Fruit fly (Drosophila melanogaster): ENCODE measurements around the gene CG8188.

DNA sequence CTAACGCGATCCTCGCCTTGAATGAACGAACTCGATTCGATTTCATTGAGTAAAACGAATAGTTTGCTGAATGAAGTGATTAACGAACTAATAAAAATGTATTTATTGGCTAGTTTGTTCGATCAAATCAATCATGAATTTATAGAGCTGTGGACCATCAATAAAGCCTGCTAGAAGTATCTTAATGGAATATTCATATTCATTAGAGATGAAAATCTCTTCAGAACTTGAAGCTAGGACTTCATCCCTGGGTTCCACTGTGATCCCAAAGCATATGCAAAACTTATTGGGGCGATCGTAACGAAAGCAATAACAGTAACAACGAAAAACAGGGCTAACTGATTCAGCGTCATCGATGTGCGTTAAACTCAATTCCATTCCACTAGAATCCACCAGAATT lies 5.6 kb downstream of the CG8188 start:
- TF ChIP-seq CG17328 (GFP tag; IDR thresholded peaks at IDR 0.05): no peak
- no peak for TF ChIP-seq B-H1 (GFP tag; IDR thresholded peaks at IDR 0.05)
- no peak for TF ChIP-seq CG12769 (tag; optimal IDR thresholded peaks at IDR 0.05)
- TF ChIP-seq CG7963 (GFP tag; IDR thresholded peaks at IDR 0.05; ENCODE audit: partially characterized antibody): no peak
- no peak for TF ChIP-seq CG16863 (GFP tag; optimal IDR thresholded peaks at IDR 0.05)
- TF ChIP-seq ato (GFP tag; IDR thresholded peaks at IDR 0.05; ENCODE audit: partially characterized antibody): no peak
- no peak for TF ChIP-seq HLH54F (GFP tag; optimal IDR thresholded peaks at IDR 0.05)
- TF ChIP-seq Hr39 (optimal IDR thresholded peaks at IDR 0.05): no peak
- TF ChIP-seq pzg (GFP tag; optimal IDR thresholded peaks at IDR 0.05): no peak
- no peak for TF ChIP-seq Asciz (GFP tag; optimal IDR thresholded peaks at IDR 0.05)
- TF ChIP-seq MBD-R2 (GFP tag; IDR thresholded peaks at IDR 0.05): no peak
